Fruit fly (Drosophila melanogaster) S2 (cell line): ENCODE results near the gene Srg2.

Experiments used
- CG8478 ChIP-seq: fragments of >200 bp; optimal IDR thresholded peaks from 2 replicates; lab custom pipeline; 2018
- CTCF ChIP-seq, 2 experiments: fragments of >200 bp; optimal IDR thresholded peaks; 2 replicates each; lab custom pipeline; 2018

DNA sequence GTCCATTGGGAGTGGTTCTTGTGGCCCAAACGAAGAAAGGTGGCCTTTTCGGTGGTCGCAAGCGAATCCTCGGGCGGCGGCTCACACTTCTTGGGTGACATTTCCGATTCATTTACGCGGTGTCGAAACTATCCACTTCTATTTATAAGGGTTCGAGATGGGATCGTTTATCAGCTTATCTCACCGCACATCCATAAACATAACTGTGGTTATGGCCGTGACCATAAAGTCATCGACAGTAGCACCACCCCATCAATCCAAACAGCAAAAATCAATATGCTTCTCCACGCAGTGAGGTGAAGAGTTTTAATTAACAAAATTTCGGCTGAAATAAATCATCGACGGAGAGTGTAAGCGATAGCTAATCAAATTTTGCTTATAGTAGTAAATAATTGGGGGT, 2.9 kb upstream of the Srg2 start, which contains the start of gene CG42826:
- no peak for TF ChIP-seq CG8478 (lab: Kevin White, UChicago)
- TF ChIP-seq CTCF (optimal IDR thresholded peaks at IDR 0.05; lab: Kevin White, UChicago) = no peak
